Fruit fly (Drosophila melanogaster) whole organism: ENCODE data around the gene CG17777.
A peak's percentile ranks its signal among the peaks of the same experiment; 100 is the strongest.

Experiments used
- CG8478 ChIP-seq: fragments of >200 bp; optimal IDR thresholded peaks from 2 replicates; lab custom pipeline; 2018; ENCODE audit warnings: inconsistent platforms
- Dll ChIP-seq: fragments of >200 bp; optimal IDR thresholded peaks from 2 replicates; lab custom pipeline; 2017
- EcR ChIP-seq, 2 experiments: fragments of >200 bp; optimal IDR thresholded peaks; 2 replicates each; lab custom pipeline; 2017; ENCODE audit warnings: missing biosample characterization in 2 of 2, missing genetic modification characterization in 2 of 2, missing genetic modification reagents in 2 of 2
- pan ChIP-seq: fragments of >200 bp; optimal IDR thresholded peaks from 2 replicates; lab custom pipeline; 2017
- psq ChIP-seq: fragments of >200 bp; optimal IDR thresholded peaks from 2 replicates; lab custom pipeline; 2017
- usp ChIP-seq: fragments of >200 bp; optimal IDR thresholded peaks from 2 replicates; lab custom pipeline; 2017; ENCODE audit warnings: missing biosample characterization, missing genetic modification characterization, mixed read lengths

The CG17777 gene

DNA sequence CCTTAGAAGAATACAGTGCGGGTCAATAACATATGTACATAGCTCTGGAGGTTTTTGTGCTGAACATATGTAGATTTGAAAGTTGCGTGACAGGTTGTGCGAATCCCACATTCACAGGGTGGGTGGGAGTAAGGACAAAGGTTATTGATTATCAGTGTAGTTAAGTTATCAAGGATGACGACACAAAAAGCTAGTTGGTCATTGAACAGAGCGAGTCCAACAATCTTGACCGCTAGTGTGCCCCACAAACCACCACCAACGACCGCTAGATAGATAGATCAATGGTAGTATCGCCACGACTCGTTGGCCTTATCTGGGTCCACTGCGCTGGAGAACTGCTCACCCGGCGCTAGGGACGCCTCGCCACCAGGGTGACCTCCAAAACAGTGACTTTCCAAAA is 40.1 kb upstream of the CG17777 start:
- TF ChIP-seq psq (lab: Kevin White, UChicago) (no peak), CG8478 (lab: Kevin White, UChicago) (no peak), usp (GFP tag; lab: Kevin White, UChicago) (no peak), EcR (GFP tag; optimal IDR thresholded peaks at IDR 0.05; lab: Kevin White, UChicago) (no peak)

DNA sequence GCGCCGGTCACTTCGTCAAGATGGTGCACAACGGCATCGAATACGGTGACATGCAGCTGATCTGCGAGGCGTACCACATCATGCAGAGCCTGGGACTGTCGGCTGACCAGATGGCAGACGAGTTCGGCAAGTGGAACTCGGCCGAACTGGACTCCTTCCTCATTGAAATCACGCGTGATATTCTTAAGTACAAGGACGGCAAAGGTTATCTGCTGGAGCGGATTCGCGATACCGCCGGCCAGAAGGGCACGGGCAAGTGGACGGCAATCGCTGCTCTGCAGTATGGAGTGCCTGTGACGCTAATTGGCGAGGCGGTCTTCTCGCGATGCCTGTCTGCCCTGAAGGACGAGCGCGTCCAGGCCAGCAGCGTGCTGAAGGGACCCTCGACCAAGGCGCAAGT is 39.2 kb upstream of the CG17777 start:
- no peak for TF ChIP-seq psq (lab: Kevin White, UChicago)
- TF ChIP-seq pan (lab: Kevin White, UChicago), result no peak
- no peak for TF ChIP-seq Dll (lab: Kevin White, UChicago)
- no peak for TF ChIP-seq usp (GFP tag; lab: Kevin White, UChicago)
- no peak for TF ChIP-seq CG8478 (lab: Kevin White, UChicago)
- TF ChIP-seq EcR (GFP tag; optimal IDR thresholded peaks at IDR 0.05; lab: Kevin White, UChicago), result no peak

DNA sequence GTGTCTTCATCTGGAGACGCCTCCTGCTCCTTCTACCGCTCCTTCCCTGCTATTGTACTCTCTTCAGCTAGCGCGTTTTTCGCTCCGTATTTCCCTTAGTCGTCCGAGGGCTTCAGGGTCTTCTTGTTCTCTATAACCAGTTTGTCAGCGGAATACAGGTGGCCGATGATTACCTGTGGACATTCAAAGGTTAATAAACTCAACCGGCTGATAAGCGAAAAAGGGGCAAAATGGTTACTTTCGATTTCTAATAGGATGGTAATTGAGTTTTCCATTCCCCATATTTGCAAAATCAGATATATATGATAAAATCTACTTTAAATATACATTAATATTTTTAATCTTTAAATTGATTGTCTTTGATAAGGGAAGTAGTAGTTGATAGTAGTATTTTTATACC is 38.0 kb upstream of the CG17777 start:
- TF ChIP-seq psq (lab: Kevin White, UChicago) (no peak), pan (lab: Kevin White, UChicago) (no peak), Dll (lab: Kevin White, UChicago) (no peak), usp (GFP tag; lab: Kevin White, UChicago) (no peak), CG8478 (lab: Kevin White, UChicago) (no peak), EcR (GFP tag; optimal IDR thresholded peaks at IDR 0.05; lab: Kevin White, UChicago) (no peak)

DNA sequence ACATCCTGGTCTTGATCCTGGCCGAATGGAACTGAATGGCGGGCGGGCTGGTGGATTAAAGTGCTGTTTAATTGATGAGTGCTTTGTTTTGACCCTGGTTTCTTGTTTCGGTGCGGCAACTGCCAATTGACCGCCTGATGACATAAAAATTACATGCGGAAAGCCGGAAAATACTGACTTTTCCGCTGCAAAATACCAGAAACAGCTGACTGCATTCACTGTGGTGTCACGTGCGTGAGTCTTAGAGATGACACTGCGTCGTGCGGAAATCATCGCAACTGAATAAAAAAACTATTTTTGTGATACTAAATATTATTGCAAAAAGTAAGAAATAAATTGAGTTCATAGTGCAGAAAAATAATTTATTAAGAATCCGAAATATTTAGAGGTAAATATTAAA is 37.2 kb upstream of the CG17777 start, which contains the start of gene bcn92:
TSS of gene bcn92 (minus strand) at position 170 of the 400 bp plus-strand sequence.
- TF ChIP-seq Dll (lab: Kevin White, UChicago) (no peak), pan (lab: Kevin White, UChicago) (no peak), usp (GFP tag; lab: Kevin White, UChicago) (no peak), psq (lab: Kevin White, UChicago) (no peak), CG8478 (lab: Kevin White, UChicago) (no peak), EcR (GFP tag; optimal IDR thresholded peaks at IDR 0.05; lab: Kevin White, UChicago) (no peak)

DNA sequence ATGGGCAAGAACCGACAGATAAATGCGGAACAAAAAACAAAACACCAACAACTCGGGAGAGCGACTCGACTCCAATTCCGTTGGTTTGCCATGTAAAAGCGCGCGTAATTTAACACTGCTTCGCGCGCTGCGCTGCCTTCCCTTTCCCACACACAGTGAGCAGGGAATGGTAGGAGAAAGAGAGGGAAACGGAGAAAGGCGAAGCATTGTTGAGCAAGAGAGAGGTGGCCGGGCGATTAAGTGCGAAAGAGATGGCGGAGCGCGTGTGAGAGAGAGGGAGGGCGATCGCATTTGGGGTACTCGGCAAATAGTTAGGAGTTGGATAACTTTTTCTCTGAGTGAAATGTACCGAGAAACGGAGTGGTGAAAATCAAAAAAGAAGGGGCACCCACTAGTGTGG is 30.8 kb upstream of the CG17777 start:
- TF ChIP-seq Dll (lab: Kevin White, UChicago), result peak; percentile 74
- peak; percentile 66 for TF ChIP-seq CG8478 (lab: Kevin White, UChicago)
- TF ChIP-seq psq (lab: Kevin White, UChicago), result no peak

DNA sequence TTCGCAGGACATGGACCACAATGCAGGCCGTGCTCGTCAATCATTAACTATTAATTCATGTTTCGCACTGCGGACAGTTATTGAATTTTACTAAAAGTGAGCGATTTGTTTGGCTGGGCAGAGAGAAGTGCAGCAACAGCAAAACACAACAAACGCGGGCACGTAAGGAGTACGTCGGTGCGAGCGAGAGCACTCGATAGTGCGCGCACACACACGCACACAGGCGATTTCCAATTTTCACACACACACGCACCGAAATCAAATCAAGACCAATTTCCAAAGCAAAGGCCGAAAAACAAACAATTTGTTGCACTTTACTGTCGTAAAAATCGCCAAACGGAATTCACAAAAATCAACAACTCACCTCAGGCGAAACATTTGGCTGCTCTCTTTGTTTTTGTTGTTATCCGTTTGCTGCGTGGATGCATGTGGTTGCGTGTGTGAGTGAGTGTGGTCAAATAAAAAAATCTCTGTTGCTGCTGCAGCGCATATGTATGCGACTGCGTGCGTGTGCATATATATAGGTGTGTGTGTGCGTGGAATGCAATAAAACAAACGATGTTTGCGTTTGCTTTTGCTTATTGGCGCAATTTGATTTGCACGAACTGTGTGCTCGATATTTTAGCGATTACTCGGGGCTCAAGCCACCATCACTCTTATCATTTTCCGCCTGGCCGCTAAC is 28.6 kb upstream of the CG17777 start:
- TF ChIP-seq Dll (lab: Kevin White, UChicago), result peak; percentile 25
- peak; percentile 95 for TF ChIP-seq CG8478 (lab: Kevin White, UChicago)
- no peak for TF ChIP-seq psq (lab: Kevin White, UChicago)

DNA sequence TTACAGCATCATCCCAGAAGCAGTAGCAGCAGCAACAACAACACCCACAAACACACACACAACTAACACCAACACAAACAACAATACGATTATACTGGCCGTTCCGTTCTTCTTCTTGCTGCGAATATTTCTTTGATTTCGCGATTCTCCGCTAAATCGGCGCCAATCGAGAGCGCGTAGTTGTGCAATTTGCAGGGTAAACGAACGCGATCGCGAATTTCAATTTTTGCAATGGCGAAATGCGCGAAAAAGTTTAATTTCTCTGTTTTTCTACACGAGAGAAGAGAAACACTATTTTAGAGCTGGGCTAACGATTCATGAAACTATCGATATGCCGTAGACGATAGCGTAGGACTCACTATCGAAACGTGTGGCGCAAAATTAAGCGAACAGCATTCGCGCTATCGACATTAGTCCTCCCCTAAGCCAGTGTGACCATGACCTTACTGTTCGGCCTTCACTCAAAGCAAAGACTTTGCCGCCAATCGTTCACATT is 27.9 kb upstream of the CG17777 start, which contains the start of gene wapl:
TSS of gene wapl (minus strand) at position 316 of the 496 bp plus-strand sequence.
- TF ChIP-seq usp (GFP tag; lab: Kevin White, UChicago) (no peak), Dll (lab: Kevin White, UChicago) (no peak), CG8478 (lab: Kevin White, UChicago) (no peak), psq (lab: Kevin White, UChicago) (no peak), pan (lab: Kevin White, UChicago) (no peak), EcR (GFP tag; optimal IDR thresholded peaks at IDR 0.05; lab: Kevin White, UChicago) (no peak)

DNA sequence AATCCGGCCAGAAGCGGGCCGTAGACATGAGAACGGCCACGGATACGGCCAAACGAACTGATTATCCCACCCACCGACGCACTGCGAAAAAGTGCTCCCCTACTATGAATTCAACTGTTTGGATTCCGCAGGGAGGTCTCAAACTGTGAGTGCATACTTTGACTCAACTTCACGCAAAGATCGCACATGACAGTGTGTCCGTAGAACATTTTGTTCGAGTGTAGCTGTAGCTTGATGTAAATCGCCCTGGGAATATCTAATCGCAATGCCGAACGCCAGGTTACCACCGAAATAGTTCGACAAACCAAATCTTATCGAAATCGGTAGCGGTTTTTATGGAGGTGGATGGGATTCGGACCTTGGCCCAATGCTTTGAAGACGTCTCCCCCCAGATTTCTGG is 25.6 kb upstream of the CG17777 start:
- TF ChIP-seq EcR (GFP tag; optimal IDR thresholded peaks at IDR 0.05; lab: Kevin White, UChicago) (no peak), CG8478 (lab: Kevin White, UChicago) (no peak), psq (lab: Kevin White, UChicago) (no peak), pan (lab: Kevin White, UChicago) (no peak), usp (GFP tag; lab: Kevin White, UChicago) (no peak), Dll (lab: Kevin White, UChicago) (no peak)

DNA sequence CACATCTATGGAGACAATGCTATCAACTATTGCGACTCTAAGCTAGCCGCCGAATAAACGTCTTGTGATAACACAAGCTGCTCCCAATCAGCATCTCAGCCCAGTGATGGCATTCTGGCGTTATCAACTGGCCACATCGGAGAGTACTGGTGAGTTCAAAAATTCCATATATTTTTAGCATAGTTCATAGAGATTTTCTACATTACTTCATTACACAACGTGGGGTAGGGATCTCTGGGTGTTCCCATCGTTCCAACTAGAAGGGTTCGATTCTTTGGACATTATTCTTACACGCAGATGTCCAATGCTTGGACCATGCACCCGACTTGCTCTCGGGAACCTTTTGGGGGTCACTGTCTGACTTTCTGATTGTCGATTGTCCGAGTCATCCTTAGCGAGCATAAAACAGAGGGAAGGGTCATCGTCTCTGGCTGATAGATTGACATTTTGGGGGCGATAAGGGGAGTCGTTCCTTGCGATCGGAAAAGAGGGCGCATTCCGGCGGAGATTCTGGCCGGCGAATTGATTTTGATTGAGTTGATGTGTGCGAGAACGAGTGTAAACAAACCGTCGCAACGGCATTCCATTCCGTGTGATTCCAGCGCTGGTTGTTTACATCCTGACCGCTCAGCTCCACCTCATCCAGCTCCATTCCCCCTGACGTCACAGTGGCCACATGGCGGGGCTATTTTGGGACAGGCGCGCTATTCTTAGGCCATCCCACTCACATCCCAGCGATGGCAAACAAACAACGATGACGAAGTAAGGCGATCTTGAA is 24.3 kb upstream of the CG17777 start, which contains the start of the genes Cyp4d1 and CG3630:
TSS of gene Cyp4d1 (minus strand) at position 51 of the 778 bp plus-strand sequence.
TSS of gene CG3630 (plus strand) at position 67 of the 778 bp plus-strand sequence.
- TF ChIP-seq psq (lab: Kevin White, UChicago), result no peak
- no peak for TF ChIP-seq EcR (GFP tag; optimal IDR thresholded peaks at IDR 0.05; lab: Kevin White, UChicago)
- no peak for TF ChIP-seq pan (lab: Kevin White, UChicago)
- TF ChIP-seq Dll (lab: Kevin White, UChicago), result no peak
- TF ChIP-seq usp (GFP tag; lab: Kevin White, UChicago), result no peak
- TF ChIP-seq CG8478 (lab: Kevin White, UChicago), result no peak

DNA sequence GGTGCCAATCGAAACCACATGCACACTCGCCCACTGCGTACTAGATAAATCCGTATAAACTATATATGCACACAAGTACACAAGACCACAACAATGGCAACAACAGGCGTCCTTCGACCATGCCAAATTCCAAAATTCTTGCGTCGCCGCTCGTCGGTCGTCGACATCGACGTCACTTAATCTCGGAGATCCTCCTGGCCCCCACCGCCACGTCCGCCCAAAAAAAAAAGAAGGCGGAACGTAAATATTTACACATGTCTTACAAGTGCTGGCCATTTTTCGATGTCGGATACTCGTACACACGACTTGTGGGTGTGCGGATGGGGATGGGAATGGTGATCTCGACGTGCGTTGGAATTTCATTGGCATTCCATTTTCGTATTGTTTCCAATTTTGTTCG is 23.3 kb upstream of the CG17777 start:
- TF ChIP-seq Dll (lab: Kevin White, UChicago) (no peak), psq (lab: Kevin White, UChicago) (no peak), EcR (GFP tag; optimal IDR thresholded peaks at IDR 0.05; lab: Kevin White, UChicago) (no peak), pan (lab: Kevin White, UChicago) (no peak), CG8478 (lab: Kevin White, UChicago) (no peak), usp (GFP tag; lab: Kevin White, UChicago) (no peak)

DNA sequence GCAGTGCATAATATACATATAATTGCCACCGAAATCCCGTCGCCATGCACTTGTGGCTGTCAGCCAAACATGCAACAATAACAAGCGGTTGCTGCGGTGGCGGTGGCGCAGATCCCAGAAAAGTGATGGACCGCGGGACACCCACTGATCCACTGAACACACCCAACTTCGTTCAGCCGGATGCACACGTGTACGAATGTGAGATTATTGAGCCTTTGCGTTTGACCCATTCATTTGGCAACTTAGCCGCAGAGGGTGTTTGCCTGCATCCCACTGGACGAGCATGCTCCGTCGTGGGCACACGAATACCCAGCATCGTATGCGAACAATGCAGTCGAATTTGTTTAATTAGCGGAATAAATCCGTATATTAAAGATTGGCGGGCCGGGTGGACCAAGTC is 21.3 kb upstream of the CG17777 start:
- TF ChIP-seq CG8478 (lab: Kevin White, UChicago), result no peak
- no peak for TF ChIP-seq Dll (lab: Kevin White, UChicago)
- no peak for TF ChIP-seq psq (lab: Kevin White, UChicago)
- TF ChIP-seq usp (GFP tag; lab: Kevin White, UChicago), result no peak
